Worm (Caenorhabditis elegans): Measurements from ENCODE around the gene saeg-1.

saeg-1 gene

ce11 chrV:10865599-10865998 is at the start of gene saeg-1:
Gene saeg-1 (minus strand): TSS chrV:10865699.
- TF ChIP-seq jun-1 (tag; optimal IDR thresholded peaks at IDR 0.05): no peak
- no peak for TF ChIP-seq nhr-28 (tag; optimal IDR thresholded peaks at IDR 0.05)
- no peak for TF ChIP-seq egl-27 (tag; optimal IDR thresholded peaks at IDR 0.05)
- TF ChIP-seq nhr-12 (tag; optimal IDR thresholded peaks at IDR 0.05): no peak
- no peak for TF ChIP-seq ceh-9 (tag; optimal IDR thresholded peaks at IDR 0.05)
- no peak for TF ChIP-seq nhr-77 (tag; optimal IDR thresholded peaks at IDR 0.05)
- no peak for TF ChIP-seq snpc-4 (tag; optimal IDR thresholded peaks at IDR 0.05)
- TF ChIP-seq skn-1 (tag; optimal IDR thresholded peaks at IDR 0.05): no peak
- TF ChIP-seq nhr-25 (tag; optimal IDR thresholded peaks at IDR 0.05): no peak
- TF ChIP-seq ceh-16 (tag; optimal IDR thresholded peaks at IDR 0.05): no peak
- no peak for TF ChIP-seq daf-12 (tag; optimal IDR thresholded peaks at IDR 0.05)
- TF ChIP-seq nfya-1 (tag; optimal IDR thresholded peaks at IDR 0.05; ENCODE audit: insufficient read depth): no peak
- no peak for TF ChIP-seq nhr-11 (tag; optimal IDR thresholded peaks at IDR 0.05)
- TF ChIP-seq ZK546.5 (tag; optimal IDR thresholded peaks at IDR 0.05): no peak
- TF ChIP-seq lin-39 (tag; optimal IDR thresholded peaks at IDR 0.05): no peak
- no peak for TF ChIP-seq ztf-11 (tag; optimal IDR thresholded peaks at IDR 0.05)

- no peak for TF ChIP-seq zag-1 (tag; optimal IDR thresholded peaks at IDR 0.05)
- no peak for TF ChIP-seq nhr-12 (tag; optimal IDR thresholded peaks at IDR 0.05)
- no peak for TF ChIP-seq sea-2 (GFP tag; optimal IDR thresholded peaks at IDR 0.05)
- TF ChIP-seq fkh-2 (tag; optimal IDR thresholded peaks at IDR 0.05): no peak
- TF ChIP-seq pqm-1 (tag; optimal IDR thresholded peaks at IDR 0.05): no peak
Measured at ce11 chrV:10909959-10910358, 44.5 kb upstream of the saeg-1 start.

ce11 chrV:10909071-10909470 is 43.6 kb upstream of the saeg-1 start, which contains the start of gene zzz-1:
Gene zzz-1 (minus strand): TSS chrV:10909171.
- TF ChIP-seq lsy-12 (tag; optimal IDR thresholded peaks at IDR 0.05): no peak
- peak; percentile 86 for TF ChIP-seq elt-1 (tag; optimal IDR thresholded peaks at IDR 0.05)

- TF ChIP-seq nfya-1 (tag; optimal IDR thresholded peaks at IDR 0.05; ENCODE audit: insufficient read depth) (peak; percentile 39), fkh-10 (GFP tag; optimal IDR thresholded peaks at IDR 0.05) (peak; percentile 52), hmg-11 (tag; optimal IDR thresholded peaks at IDR 0.05) (peak; percentile 48), nhr-43 (tag; optimal IDR thresholded peaks at IDR 0.05; ENCODE audit: poor library complexity, severe bottlenecking) (no peak), ama-1 (optimal IDR thresholded peaks at IDR 0.05) (no peak), lin-39 (tag; optimal IDR thresholded peaks at IDR 0.05) (peak; percentile 52)
Measured at ce11 chrV:10904795-10905194, 39.3 kb upstream of the saeg-1 start.

- TF ChIP-seq ceh-28 (tag; optimal IDR thresholded peaks at IDR 0.05): no peak
- TF ChIP-seq ceh-9 (tag; optimal IDR thresholded peaks at IDR 0.05): no peak
- no peak for TF ChIP-seq unc-39 (tag; optimal IDR thresholded peaks at IDR 0.05)
- no peak for TF ChIP-seq nhr-25 (tag; optimal IDR thresholded peaks at IDR 0.05)
- no peak for TF ChIP-seq ceh-16 (tag; optimal IDR thresholded peaks at IDR 0.05)
- TF ChIP-seq nhr-77 (tag; optimal IDR thresholded peaks at IDR 0.05): no peak
- TF ChIP-seq R02D3.7 (tag; optimal IDR thresholded peaks at IDR 0.05): no peak
- no peak for TF ChIP-seq daf-12 (tag; optimal IDR thresholded peaks at IDR 0.05)
- TF ChIP-seq lin-15B (tag; optimal IDR thresholded peaks at IDR 0.05): no peak
- no peak for TF ChIP-seq elt-3 (tag; optimal IDR thresholded peaks at IDR 0.05)
- TF ChIP-seq ZK546.5 (tag; optimal IDR thresholded peaks at IDR 0.05): no peak
- no peak for TF ChIP-seq sea-2 (GFP tag; optimal IDR thresholded peaks at IDR 0.05)
- TF ChIP-seq nhr-67 (tag; optimal IDR thresholded peaks at IDR 0.05): no peak
- no peak for TF ChIP-seq mdl-1 (tag; optimal IDR thresholded peaks at IDR 0.05)
Measured at ce11 chrV:10903748-10904147, 38.2 kb upstream of the saeg-1 start, which contains the start of gene F32D8.15. Gene F32D8.15 (plus strand): TSS chrV:10904048.

ce11 chrV:10902682-10903081 is 37.2 kb upstream of the saeg-1 start, which contains the start of gene F32D8.8:
Gene F32D8.8 (minus strand): TSS chrV:10902782.
- TF ChIP-seq eor-1 (tag; optimal IDR thresholded peaks at IDR 0.05) (no peak), nfya-1 (tag; optimal IDR thresholded peaks at IDR 0.05; ENCODE audit: insufficient read depth) (no peak), unc-62 (GFP tag; optimal IDR thresholded peaks at IDR 0.05) (no peak), egl-27 (tag; optimal IDR thresholded peaks at IDR 0.05) (no peak), zag-1 (tag; optimal IDR thresholded peaks at IDR 0.05) (no peak), elt-3 (tag; optimal IDR thresholded peaks at IDR 0.05) (no peak)

All from whole organism, L3 larva.